ENCODE assay signal across 3 fruit fly cellular contexts in genomic region chr2L:13191052-13191678, dm6.
TF ChIP-seq lines count a peak whose summit lies in the region.

No protein-coding gene starts in this region.

- TF ChIP-seq CTCF in whole organism, embryonic (GFP tag; optimal IDR thresholded peaks at IDR 0.05; lab: Kevin White, UChicago), result no peak

TF ChIP-seq in whole organism, adult, 20 proteins besides CTCF, POLR2A, EP300 and RAD21:
- TF ChIP-seq tj (GFP tag; optimal IDR thresholded peaks at IDR 0.05; lab: Kevin White, UChicago), result no peak
- no peak for TF ChIP-seq cnc (optimal IDR thresholded peaks at IDR 0.05; lab: Kevin White, UChicago)
- no peak for TF ChIP-seq CG7101 (tag; optimal IDR thresholded peaks at IDR 0.05; lab: Kevin White, UChicago)
- no peak for TF ChIP-seq CG5204 (GFP tag; optimal IDR thresholded peaks at IDR 0.05; lab: Kevin White, UChicago)
- TF ChIP-seq ovo (GFP tag; optimal IDR thresholded peaks at IDR 0.05; lab: Kevin White, UChicago), result peak; percentile 2
- no peak for TF ChIP-seq bab1 (GFP tag; optimal IDR thresholded peaks at IDR 0.05; lab: Kevin White, UChicago)
- TF ChIP-seq CG1620 (GFP tag; optimal IDR thresholded peaks at IDR 0.05; lab: Kevin White, UChicago), result no peak

TF ChIP-seq in whole organism, embryonic, 481 proteins besides CTCF, POLR2A, EP300 and RAD21:
- TF ChIP-seq cas (GFP tag; IDR thresholded peaks at IDR 0.05; lab: Robert Waterston, UW) (no peak), Poxn (GFP tag; IDR thresholded peaks at IDR 0.05; lab: Robert Waterston, UW) (no peak), jigr1 (GFP tag; IDR thresholded peaks at IDR 0.05; lab: Robert Waterston, UW) (no peak), CG14014 (GFP tag; IDR thresholded peaks at IDR 0.05; lab: Robert Waterston, UW) (no peak), HLH54F (GFP tag; optimal IDR thresholded peaks at IDR 0.05; lab: Kevin White, UChicago) (no peak), CG7556 (GFP tag; optimal IDR thresholded peaks at IDR 0.05; lab: Kevin White, UChicago) (no peak), vvl (GFP tag; IDR thresholded peaks at IDR 0.05; lab: Robert Waterston, UW) (peak; percentile 29; the same call in 1 of the 2 replicates), Rfx (GFP tag; IDR thresholded peaks at IDR 0.05; lab: Robert Waterston, UW) (0 out of 2 replicates have a peak, but pooled peaks have one; percentile 18), CG8478 (optimal IDR thresholded peaks at IDR 0.05; lab: Kevin White, UChicago) (peak; percentile 79), Xbp1 (GFP tag; optimal IDR thresholded peaks at IDR 0.05; lab: Kevin White, UChicago) (no peak), cg (GFP tag; optimal IDR thresholded peaks at IDR 0.05; lab: Kevin White, UChicago) (peak; percentile 90), CG5245 (GFP tag; optimal IDR thresholded peaks at IDR 0.05; lab: Kevin White, UChicago) (no peak), CG1603 (tag; optimal IDR thresholded peaks at IDR 0.05; lab: Kevin White, UChicago) (no peak), exex (tag; optimal IDR thresholded peaks at IDR 0.05; lab: Kevin White, UChicago) (no peak), CG32772 (GFP tag; IDR thresholded peaks at IDR 0.05; lab: Robert Waterston, UW) (no peak), sens (GFP tag; lab: Kevin White, UChicago) (no peak), Pdp1 (GFP tag; optimal IDR thresholded peaks at IDR 0.05; lab: Kevin White, UChicago) (peak in 1 of 2 experiments; percentile 96), odd (GFP tag; optimal IDR thresholded peaks at IDR 0.05; lab: Kevin White, UChicago) (no peak), pb (GFP tag; optimal IDR thresholded peaks at IDR 0.05; lab: Kevin White, UChicago) (no peak), MBD-R2 (GFP tag; IDR thresholded peaks at IDR 0.05; lab: Robert Waterston, UW) (no peak), org-1 (GFP tag; optimal IDR thresholded peaks at IDR 0.05; lab: Kevin White, UChicago) (no peak), CG14667 (GFP tag; IDR thresholded peaks at IDR 0.05; lab: Robert Waterston, UW) (no peak), lbe (GFP tag; optimal IDR thresholded peaks at IDR 0.05; lab: Kevin White, UChicago) (no peak), CG4424 (GFP tag; optimal IDR thresholded peaks at IDR 0.05; lab: Kevin White, UChicago) (no peak), NK7.1 (GFP tag; optimal IDR thresholded peaks at IDR 0.05; lab: Kevin White, UChicago) (no peak), CG7745 (tag; optimal IDR thresholded peaks at IDR 0.05; lab: Kevin White, UChicago) (no peak), CG18011 (GFP tag; optimal IDR thresholded peaks at IDR 0.05; lab: Kevin White, UChicago) (no peak), CG11723 (GFP tag; optimal IDR thresholded peaks at IDR 0.05; lab: Kevin White, UChicago) (no peak), CG7372 (GFP tag; IDR thresholded peaks at IDR 0.05; lab: Robert Waterston, UW) (0 out of 2 replicates have a peak, but pooled peaks have one; percentile 15), CG7357 (GFP tag; IDR thresholded peaks at IDR 0.05; lab: Robert Waterston, UW) (no peak), CG14710 (tag; optimal IDR thresholded peaks at IDR 0.05; lab: Kevin White, UChicago) (no peak), CG7786 (GFP tag; optimal IDR thresholded peaks at IDR 0.05; lab: Kevin White, UChicago) (no peak), Elba2 (GFP tag; optimal IDR thresholded peaks at IDR 0.05; lab: Kevin White, UChicago) (peak; percentile 15), Dbx (GFP tag; IDR thresholded peaks at IDR 0.05; lab: Robert Waterston, UW) (no peak), Eip74EF (GFP tag; optimal IDR thresholded peaks at IDR 0.05; lab: Kevin White, UChicago) (no peak), Atf-2 (GFP tag; optimal IDR thresholded peaks at IDR 0.05; lab: Kevin White, UChicago) (no peak), Antp (GFP tag; optimal IDR thresholded peaks at IDR 0.05; lab: Kevin White, UChicago) (no peak), zen (tag; optimal IDR thresholded peaks at IDR 0.05; lab: Kevin White, UChicago) (peak; percentile 42), D (optimal IDR thresholded peaks at IDR 0.05; lab: Kevin White, UChicago) (peak; percentile 37), D (GFP tag; optimal IDR thresholded peaks at IDR 0.05; lab: Kevin White, UChicago) (no peak), CG34422 (GFP tag; IDR thresholded peaks at IDR 0.05; lab: Robert Waterston, UW) (0 out of 3 replicates have a peak, but pooled peaks have one; percentile 45), mirr (GFP tag; optimal IDR thresholded peaks at IDR 0.05; lab: Kevin White, UChicago) (no peak), CG32767 (GFP tag; IDR thresholded peaks at IDR 0.05; lab: Robert Waterston, UW) (peak; percentile 34; the same call in 1 of the 2 replicates)

TF ChIP-seq in whole organism, prepupa, 60 proteins besides CTCF, POLR2A, EP300 and RAD21:
- TF ChIP-seq Smox (GFP tag; optimal IDR thresholded peaks at IDR 0.05; lab: Kevin White, UChicago), result no peak
- TF ChIP-seq Eip93F (GFP tag; optimal IDR thresholded peaks at IDR 0.05; lab: Kevin White, UChicago), result no peak
- TF ChIP-seq fd59A (GFP tag; optimal IDR thresholded peaks at IDR 0.05; lab: Kevin White, UChicago), result no peak
- peak; percentile 43 for TF ChIP-seq Eip78C (GFP tag; lab: Kevin White, UChicago)
- no peak for TF ChIP-seq dsx (GFP tag; optimal IDR thresholded peaks at IDR 0.05; lab: Kevin White, UChicago; ENCODE audit: poor library complexity, severe bottlenecking)
